Worm (Caenorhabditis elegans): ENCODE data around the gene K08D8.6.

K08D8.6 gene

DNA sequence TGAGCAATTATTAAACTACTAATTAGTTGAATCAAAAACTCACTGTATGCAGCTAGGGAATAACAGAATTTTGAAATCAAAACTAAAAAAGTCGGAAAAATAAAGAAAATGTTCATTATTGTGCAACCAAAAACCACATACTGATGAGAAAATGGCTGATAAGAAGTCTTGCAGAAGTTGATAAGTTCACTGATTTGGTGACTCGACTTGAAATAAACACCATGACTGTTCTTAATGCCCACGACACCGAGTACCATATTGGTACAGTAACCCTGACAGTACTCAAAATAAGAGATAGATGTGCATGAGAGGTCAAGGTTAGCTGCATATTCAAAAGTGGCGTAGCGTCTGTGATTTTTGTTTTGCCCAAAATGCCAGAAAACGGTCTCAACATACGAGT lies 4.3 kb downstream of the K08D8.6 start:
- TF ChIP-seq daf-16 (GFP tag; optimal IDR thresholded peaks at IDR 0.05): no peak
- peak; percentile 28 for TF ChIP-seq daf-16 (tag; optimal IDR thresholded peaks at IDR 0.05)
- no peak for TF ChIP-seq lin-39 (tag; optimal IDR thresholded peaks at IDR 0.05)
- TF ChIP-seq zfp-2 (tag; optimal IDR thresholded peaks at IDR 0.05): no peak
- TF ChIP-seq pqm-1 (tag; optimal IDR thresholded peaks at IDR 0.05): peak; percentile 13
- TF ChIP-seq aha-1 (tag): peak; percentile 83
- TF ChIP-seq nhr-28 (tag; optimal IDR thresholded peaks at IDR 0.05): peak; percentile 3
- peak in 1 of 2 experiments; percentile 2 for TF ChIP-seq unc-62 (GFP tag; optimal IDR thresholded peaks at IDR 0.05 in 1 of 2)
- TF ChIP-seq unc-62 (tag; optimal IDR thresholded peaks at IDR 0.05): no peak

DNA sequence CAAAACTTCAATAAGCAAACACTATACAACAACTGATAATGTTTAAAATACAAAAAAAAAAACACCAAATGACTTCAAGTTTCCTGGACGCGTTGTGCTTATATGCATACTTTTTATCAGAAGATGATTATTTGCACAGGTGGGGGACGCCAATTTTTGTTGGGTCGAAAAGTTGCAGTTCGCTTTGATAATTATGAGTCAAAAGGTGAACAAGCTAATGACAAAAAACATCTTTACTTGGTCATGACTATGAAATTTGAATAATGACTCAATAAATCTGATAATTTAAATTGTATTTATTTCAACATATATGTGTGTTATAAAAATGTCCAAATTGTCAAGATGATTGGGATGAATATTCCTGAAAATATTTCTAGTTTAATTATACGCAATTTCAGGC lies 7.1 kb downstream of the K08D8.6 start, which contains the start of gene ZK896.4:
TSS of gene ZK896.4 (minus strand) at position 101 of the 400 bp plus-strand sequence.
- peak; percentile 39 for TF ChIP-seq pqm-1 (tag; optimal IDR thresholded peaks at IDR 0.05)
- no peak for TF ChIP-seq zfp-2 (tag; optimal IDR thresholded peaks at IDR 0.05)
- TF ChIP-seq nhr-102 (tag; optimal IDR thresholded peaks at IDR 0.05): no peak

ce11 chrIV:12879557-12879956 lies 10.8 kb downstream of the K08D8.6 start, which contains the start of gene ZK896.5:
Gene ZK896.5 (minus strand): TSS chrIV:12879645.
- TF ChIP-seq pqm-1 (tag; optimal IDR thresholded peaks at IDR 0.05) (peak; percentile 45), daf-16 (GFP tag; optimal IDR thresholded peaks at IDR 0.05) (no peak), daf-16 (tag; optimal IDR thresholded peaks at IDR 0.05) (peak; percentile 65), nhr-48 (tag; optimal IDR thresholded peaks at IDR 0.05) (peak; percentile 74), nhr-6 (tag; optimal IDR thresholded peaks at IDR 0.05) (no peak), mes-2 (tag; optimal IDR thresholded peaks at IDR 0.05; ENCODE audit: poor library complexity, severe bottlenecking) (no peak), ceh-44 (GFP tag; IDR thresholded peaks at IDR 0.05) (no peak), T20F7.1 (GFP tag; optimal IDR thresholded peaks at IDR 0.05) (no peak), unc-62 (GFP tag; optimal IDR thresholded peaks at IDR 0.05 in 1 of 2) (peak in 1 of 2 experiments; percentile 9), unc-62 (tag; optimal IDR thresholded peaks at IDR 0.05) (no peak), dmd-8 (GFP tag; IDR thresholded peaks at IDR 0.05) (no peak), pha-4 (GFP tag; IDR thresholded peaks at IDR 0.05) (no peak), pha-4 (tag; optimal IDR thresholded peaks at IDR 0.05) (peak; percentile 6), dmd-6 (GFP tag; IDR thresholded peaks at IDR 0.05) (peak; percentile 90), nhr-41 (GFP tag; IDR thresholded peaks at IDR 0.05) (no peak), nhr-111 (GFP tag; optimal IDR thresholded peaks at IDR 0.05) (no peak), hlh-11 (tag; optimal IDR thresholded peaks at IDR 0.05) (peak; percentile 23), F10B5.3 (tag; optimal IDR thresholded peaks at IDR 0.05) (no peak), dve-1 (tag; optimal IDR thresholded peaks at IDR 0.05; ENCODE audit: insufficient read depth) (peak; percentile 53), aha-1 (tag) (peak; percentile 44), nhr-28 (tag; optimal IDR thresholded peaks at IDR 0.05) (peak; percentile 13)

- TF ChIP-seq dmd-6 (GFP tag; IDR thresholded peaks at IDR 0.05) (peak; percentile 32; the same call in 1 of the 2 replicates), hif-1 (tag; optimal IDR thresholded peaks at IDR 0.05) (no peak), D1046.2 (GFP tag; IDR thresholded peaks at IDR 0.05) (no peak), aha-1 (tag) (peak; percentile 12), lin-39 (tag; optimal IDR thresholded peaks at IDR 0.05) (no peak), daf-16 (GFP tag; optimal IDR thresholded peaks at IDR 0.05) (no peak), daf-16 (tag; optimal IDR thresholded peaks at IDR 0.05) (peak; percentile 46), lin-15B (tag; optimal IDR thresholded peaks at IDR 0.05) (no peak), R02D3.7 (tag; optimal IDR thresholded peaks at IDR 0.05) (no peak), pqm-1 (tag; optimal IDR thresholded peaks at IDR 0.05) (peak; percentile 64), mes-2 (tag; optimal IDR thresholded peaks at IDR 0.05; ENCODE audit: poor library complexity, severe bottlenecking) (no peak), zfp-3 (GFP tag; conservative IDR thresholded peaks at IDR 0.05) (no peak), nhr-28 (tag; optimal IDR thresholded peaks at IDR 0.05) (peak; percentile 24), skn-1 (tag; optimal IDR thresholded peaks at IDR 0.05) (no peak), F37D6.2 (tag; optimal IDR thresholded peaks at IDR 0.05) (no peak), nhr-6 (tag; optimal IDR thresholded peaks at IDR 0.05) (no peak), nhr-102 (tag; optimal IDR thresholded peaks at IDR 0.05) (no peak), egl-43 (GFP tag; IDR thresholded peaks at IDR 0.05) (no peak), ceh-62 (tag; optimal IDR thresholded peaks at IDR 0.05) (no peak)
Measured at ce11 chrIV:12876558-12876957, 13.8 kb downstream of the K08D8.6 start.
